Fruit fly (Drosophila melanogaster) whole organism, wandering third instar larva: ENCODE measurements around the gene Gdi.

Experiments
- Abd-B ChIP-seq: fragments of >200 bp; optimal IDR thresholded peaks from 2 replicates; lab custom pipeline; 2017; ENCODE audit warnings: missing biosample characterization, missing genetic modification characterization
- CG32264 ChIP-seq: fragments of 200-800 bp; sonication (Bioruptor generic); optimal IDR thresholded peaks from 2 replicates; lab custom pipeline; 2016; ENCODE audit warnings: missing biosample characterization, missing genetic modification characterization
- CG9705 ChIP-seq: fragments of 200-800 bp; sonication (Bioruptor generic); optimal IDR thresholded peaks from 2 replicates; lab custom pipeline; 2018; ENCODE audit warnings: missing biosample characterization, mild to moderate bottlenecking, missing genetic modification characterization
- CrebA ChIP-seq: fragments of 200-800 bp; sonication (Bioruptor generic); optimal IDR thresholded peaks from 2 replicates; lab custom pipeline; 2016; ENCODE audit warnings: missing biosample characterization, mild to moderate bottlenecking, missing genetic modification characterization, borderline replicate concordance
- Dfd ChIP-seq: fragments of >200 bp; optimal IDR thresholded peaks from 2 replicates; lab custom pipeline; 2017; ENCODE audit warnings: missing biosample characterization, missing genetic modification characterization
- Dif ChIP-seq: fragments of 200-275, 200-300 bp; sonication (Bioruptor generic); optimal IDR thresholded peaks from 2 replicates; lab custom pipeline; 2018; ENCODE audit warnings: missing biosample characterization, missing genetic modification characterization; ENCODE audit not compliant: partially characterized antibody
- GATAd ChIP-seq: sonication (Bioruptor generic); optimal IDR thresholded peaks from 2 replicates; lab custom pipeline; 2016; ENCODE audit warnings: missing biosample characterization, missing genetic modification characterization
- HLH106 ChIP-seq: fragments of 200-800 bp; optimal IDR thresholded peaks from 3 replicates; lab custom pipeline; 2019; ENCODE audit warnings: missing biosample characterization, mild to moderate bottlenecking, missing genetic modification characterization, moderate library complexity
- Hnf4 ChIP-seq: fragments of 200-800 bp; sonication (Bioruptor generic); optimal IDR thresholded peaks from 2 replicates; lab custom pipeline; 2016; ENCODE audit warnings: missing biosample characterization, mild to moderate bottlenecking, missing genetic modification characterization
- Hr78 ChIP-seq: fragments of >200 bp; optimal IDR thresholded peaks from 2 replicates; lab custom pipeline; 2017; ENCODE audit warnings: missing biosample characterization, missing genetic modification characterization
- Hr83 ChIP-seq: fragments of 200-300 bp; sonication (Bioruptor generic); optimal IDR thresholded peaks from 2 replicates; lab custom pipeline; 2016; ENCODE audit warnings: missing biosample characterization, mild to moderate bottlenecking, missing genetic modification characterization, moderate library complexity; ENCODE audit not compliant: poor library complexity, severe bottlenecking
- Jra ChIP-seq: sonication (Bioruptor generic); optimal IDR thresholded peaks from 2 replicates; lab custom pipeline; 2016; ENCODE audit warnings: missing biosample characterization, missing genetic modification characterization
- Mio ChIP-seq: sonication (Bioruptor generic); optimal IDR thresholded peaks from 2 replicates; lab custom pipeline; 2016; ENCODE audit warnings: missing biosample characterization, missing genetic modification characterization
- Myc ChIP-seq: fragments of >200 bp; optimal IDR thresholded peaks from 2 replicates; lab custom pipeline; 2017
- N ChIP-seq: fragments of >200 bp; optimal IDR thresholded peaks from 2 replicates; lab custom pipeline; 2018; ENCODE audit warnings: missing biosample characterization, missing external identifiers, missing genetic modification characterization
- OdsH ChIP-seq: fragments of 200-800 bp; sonication (Bioruptor generic); optimal IDR thresholded peaks from 2 replicates; lab custom pipeline; 2016; ENCODE audit warnings: missing biosample characterization, mild to moderate bottlenecking, missing genetic modification characterization
- Rel ChIP-seq, 2 experiments: fragments of 200-800 bp; sonication (Bioruptor generic) in 1 of 2; optimal IDR thresholded peaks; 2 replicates in 1 of 2; 3 replicates in 1 of 2; lab custom pipeline; 2016 to 2019; ENCODE audit warnings: mild to moderate bottlenecking in 2 of 2, missing biosample characterization in 2 of 2, missing genetic modification characterization in 2 of 2, moderate library complexity in 1 of 2
- Sp1 ChIP-seq: fragments of 200-800 bp; sonication (Bioruptor generic); optimal IDR thresholded peaks from 3 replicates; lab custom pipeline; 2019; ENCODE audit warnings: missing biosample characterization, mild to moderate bottlenecking, missing genetic modification characterization, moderate library complexity
- Vsx2 ChIP-seq: fragments of 200-300, 225-300 bp; sonication (Bioruptor generic); optimal IDR thresholded peaks from 2 replicates; lab custom pipeline; 2018; ENCODE audit warnings: missing biosample characterization, missing genetic modification characterization; ENCODE audit not compliant: partially characterized antibody
- br ChIP-seq: fragments of 200-800 bp; sonication (Bioruptor generic); optimal IDR thresholded peaks from 2 replicates; lab custom pipeline; 2016; ENCODE audit warnings: missing biosample characterization, missing genetic modification characterization
- brk ChIP-seq: fragments of 200-800 bp; sonication (Bioruptor generic); optimal IDR thresholded peaks from 2 replicates; lab custom pipeline; 2016; ENCODE audit warnings: missing biosample characterization, mild to moderate bottlenecking, missing genetic modification characterization
- dl ChIP-seq, 2 experiments: fragments of 175-275, 200-275 bp in 1 of 2; fragments of 200-275 bp in 1 of 2; sonication (Bioruptor generic); optimal IDR thresholded peaks; lab custom pipeline; 2018; ENCODE audit warnings: mild to moderate bottlenecking in 2 of 2, missing biosample characterization in 2 of 2, missing genetic modification characterization in 2 of 2, moderate library complexity in 2 of 2; ENCODE audit not compliant: partially characterized antibody in 2 of 2, insufficient read depth in 1 of 2
- dmrt93B ChIP-seq: fragments of 200-800 bp; sonication (Bioruptor generic); optimal IDR thresholded peaks from 2 replicates; lab custom pipeline; 2018; ENCODE audit warnings: missing biosample characterization, mild to moderate bottlenecking, missing genetic modification characterization
- dsf ChIP-seq: sonication (Bioruptor generic); optimal IDR thresholded peaks from 2 replicates; lab custom pipeline; 2016; ENCODE audit warnings: missing biosample characterization, missing genetic modification characterization, borderline replicate concordance
- ey ChIP-seq: fragments of 200-800 bp; sonication (Bioruptor generic); optimal IDR thresholded peaks from 2 replicates; lab custom pipeline; 2016; ENCODE audit warnings: missing biosample characterization, missing genetic modification characterization
- foxo ChIP-seq, 2 experiments: fragments of 200-800 bp; sonication (Bioruptor generic); optimal IDR thresholded peaks; 2 replicates in 1 of 2; 3 replicates in 1 of 2; lab custom pipeline; 2016 to 2017; ENCODE audit warnings: missing biosample characterization in 2 of 2, missing genetic modification characterization in 2 of 2
- fru ChIP-seq: fragments of 200-800 bp; sonication (Bioruptor generic); optimal IDR thresholded peaks from 3 replicates; lab custom pipeline; 2016; ENCODE audit warnings: missing biosample characterization, mild to moderate bottlenecking, missing genetic modification characterization
- h ChIP-seq: fragments of 200-800 bp; sonication (Bioruptor generic); optimal IDR thresholded peaks from 3 replicates; lab custom pipeline; 2016; ENCODE audit warnings: missing biosample characterization, mild to moderate bottlenecking, missing genetic modification characterization
- jim ChIP-seq: fragments of 175-275, 200-325 bp; sonication (Bioruptor generic); optimal IDR thresholded peaks from 2 replicates; lab custom pipeline; 2016; ENCODE audit warnings: missing biosample characterization, mild to moderate bottlenecking, missing genetic modification characterization
- lola ChIP-seq: fragments of >200 bp; optimal IDR thresholded peaks from 2 replicates; lab custom pipeline; 2017; ENCODE audit warnings: missing biosample characterization, missing genetic modification characterization
- pan ChIP-seq: fragments of >200 bp; optimal IDR thresholded peaks from 2 replicates; lab custom pipeline; 2017
- psq ChIP-seq: fragments of 200-800 bp; sonication (Bioruptor generic); optimal IDR thresholded peaks from 3 replicates; lab custom pipeline; 2017; ENCODE audit warnings: missing biosample characterization, mild to moderate bottlenecking, missing genetic modification characterization, moderate library complexity
- rgr ChIP-seq: fragments of 200-800 bp; sonication (Bioruptor generic); optimal IDR thresholded peaks from 3 replicates; lab custom pipeline; 2016; ENCODE audit warnings: missing biosample characterization, mild to moderate bottlenecking, missing genetic modification characterization
- sage ChIP-seq: fragments of 200-800 bp; sonication (Bioruptor generic); optimal IDR thresholded peaks from 2 replicates; lab custom pipeline; 2016; ENCODE audit warnings: missing biosample characterization, mild to moderate bottlenecking, missing genetic modification characterization
- sv ChIP-seq: fragments of 200-800 bp; sonication (Bioruptor generic); optimal IDR thresholded peaks from 3 replicates; lab custom pipeline; 2016; ENCODE audit warnings: missing biosample characterization, missing genetic modification characterization
- tai ChIP-seq: sonication (Bioruptor generic); optimal IDR thresholded peaks from 2 replicates; lab custom pipeline; 2016; ENCODE audit warnings: missing biosample characterization, missing genetic modification characterization
- usp ChIP-seq: fragments of >200 bp; optimal IDR thresholded peaks from 2 replicates; lab custom pipeline; 2017; ENCODE audit warnings: missing biosample characterization, missing genetic modification characterization
- woc ChIP-seq: sonication (Bioruptor generic); optimal IDR thresholded peaks from 2 replicates; lab custom pipeline; 2016; ENCODE audit warnings: missing biosample characterization, mild to moderate bottlenecking, missing genetic modification characterization

Gdi gene

dm6 chr2L:9495870-9496269 lies 1.2 kb upstream of the Gdi start:
- TF ChIP-seq Abd-B (GFP tag; lab: Kevin White, UChicago) = no peak
- no peak for TF ChIP-seq Hr78 (GFP tag; lab: Kevin White, UChicago)
- no peak for TF ChIP-seq GATAd (GFP tag; lab: Kevin White, UChicago)
- no peak for TF ChIP-seq OdsH

dm6 chr2L:9495418-9495779 lies 723 bp upstream of the Gdi start, which contains the start of gene CG33298:
Gene CG33298, plus strand, starts transcription at chr2L:9495474.
- TF ChIP-seq Hr78 (GFP tag; lab: Kevin White, UChicago) = no peak
- no peak for TF ChIP-seq Sp1 (GFP tag; lab: Kevin White, UChicago)
- TF ChIP-seq foxo (GFP tag; optimal IDR thresholded peaks at IDR 0.05; lab: Kevin White, UChicago) = no peak
- no peak for TF ChIP-seq jim (GFP tag; lab: Kevin White, UChicago)
- no peak for TF ChIP-seq psq (GFP tag; lab: Kevin White, UChicago)
- TF ChIP-seq Myc (lab: Kevin White, UChicago) = no peak
- TF ChIP-seq tai = no peak
- TF ChIP-seq Hnf4 (GFP tag; lab: Kevin White, UChicago) = peak; percentile 24
- TF ChIP-seq sv (GFP tag; lab: Kevin White, UChicago) = no peak
- no peak for TF ChIP-seq usp (GFP tag; lab: Kevin White, UChicago)
- TF ChIP-seq dl (GFP tag; optimal IDR thresholded peaks at IDR 0.05; lab: Kevin White, UChicago; ENCODE audit: insufficient read depth in 1 of 2, partially characterized antibody in 2 of 2) = no peak
- no peak for TF ChIP-seq lola (GFP tag; lab: Kevin White, UChicago)
- TF ChIP-seq h (GFP tag; lab: Kevin White, UChicago) = peak; percentile 36
- no peak for TF ChIP-seq sage (GFP tag; lab: Kevin White, UChicago)
- no peak for TF ChIP-seq brk (GFP tag; lab: Kevin White, UChicago)
- TF ChIP-seq Rel (GFP tag; optimal IDR thresholded peaks at IDR 0.05; lab: Kevin White, UChicago) = no peak
- peak; percentile 89 for TF ChIP-seq Rel (tag; optimal IDR thresholded peaks at IDR 0.05; lab: Kevin White, UChicago)
- no peak for TF ChIP-seq CG32264 (GFP tag; lab: Kevin White, UChicago)
- no peak for TF ChIP-seq br
- TF ChIP-seq Hr83 (GFP tag; lab: Kevin White, UChicago) = no peak
- no peak for TF ChIP-seq woc
- TF ChIP-seq CG9705 (GFP tag; lab: Kevin White, UChicago) = no peak
- TF ChIP-seq Dfd = no peak
- no peak for TF ChIP-seq ey (GFP tag; lab: Kevin White, UChicago)
- no peak for TF ChIP-seq HLH106
- no peak for TF ChIP-seq dmrt93B (GFP tag; lab: Kevin White, UChicago)
- TF ChIP-seq Abd-B (GFP tag; lab: Kevin White, UChicago) = no peak
- no peak for TF ChIP-seq fru (GFP tag; lab: Kevin White, UChicago)
- TF ChIP-seq rgr (GFP tag; lab: Kevin White, UChicago) = peak; percentile 2
- TF ChIP-seq, all 38 proteins: peak for 4

- TF ChIP-seq Mio (GFP tag; lab: Kevin White, UChicago) (no peak), dmrt93B (GFP tag; lab: Kevin White, UChicago) (peak; percentile 16), sage (GFP tag; lab: Kevin White, UChicago) (peak; percentile 10), ey (GFP tag; lab: Kevin White, UChicago) (peak; percentile 63), pan (lab: Kevin White, UChicago) (no peak), N (GFP tag; lab: Kevin White, UChicago) (peak; percentile 32), rgr (GFP tag; lab: Kevin White, UChicago) (peak; percentile 16), CrebA (GFP tag; lab: Kevin White, UChicago) (no peak), br (no peak), Abd-B (GFP tag; lab: Kevin White, UChicago) (no peak), sv (GFP tag; lab: Kevin White, UChicago) (no peak), Sp1 (GFP tag; lab: Kevin White, UChicago) (peak; percentile 53), lola (GFP tag; lab: Kevin White, UChicago) (no peak), HLH106 (peak; percentile 73), h (GFP tag; lab: Kevin White, UChicago) (peak; percentile 71), jim (GFP tag; lab: Kevin White, UChicago) (peak; percentile 60), CG32264 (GFP tag; lab: Kevin White, UChicago) (peak; percentile 11), dsf (no peak), OdsH (peak; percentile 23), usp (GFP tag; lab: Kevin White, UChicago) (no peak), Hr83 (GFP tag; lab: Kevin White, UChicago) (peak; percentile 19), tai (no peak), CG9705 (GFP tag; lab: Kevin White, UChicago) (peak; percentile 35), Hr78 (GFP tag; lab: Kevin White, UChicago) (no peak), Rel (GFP tag; optimal IDR thresholded peaks at IDR 0.05; lab: Kevin White, UChicago) (no peak), Rel (tag; optimal IDR thresholded peaks at IDR 0.05; lab: Kevin White, UChicago) (peak; percentile 78), GATAd (GFP tag; lab: Kevin White, UChicago) (no peak), Jra (GFP tag; lab: Kevin White, UChicago) (no peak), Vsx2 (no peak), Hnf4 (GFP tag; lab: Kevin White, UChicago) (no peak), Dfd (no peak), psq (GFP tag; lab: Kevin White, UChicago) (peak; percentile 97), woc (peak; percentile 47), fru (GFP tag; lab: Kevin White, UChicago) (peak; percentile 63), dl (GFP tag; optimal IDR thresholded peaks at IDR 0.05; lab: Kevin White, UChicago; ENCODE audit: insufficient read depth in 1 of 2, partially characterized antibody in 2 of 2) (no peak), Dif (GFP tag; lab: Kevin White, UChicago) (peak; percentile 63), foxo (GFP tag; optimal IDR thresholded peaks at IDR 0.05; lab: Kevin White, UChicago) (peak in 1 of 2 experiments; percentile 59), brk (GFP tag; lab: Kevin White, UChicago) (peak; percentile 14)
These were observed 1.1 kb downstream of the Gdi start for dm6 chr2L:9493375-9494263.
